Fruit fly (Drosophila melanogaster) whole organism, pupa: ENCODE data around the gene CG15742.

Source experiments
- CG10348 ChIP-seq: fragments of 200-800 bp; sonication (Bioruptor generic); IDR thresholded peaks from 2 replicates; pipeline ENCODE4 v1.3.6; 2022; ENCODE audit warnings: missing biosample characterization, missing genetic modification characterization
- CG12605 ChIP-seq: fragments of 200-800 bp; sonication (Bioruptor generic); IDR thresholded peaks from 2 replicates; pipeline ENCODE4 v1.3.6; 2022; ENCODE audit warnings: missing biosample characterization, missing genetic modification characterization
- CG13204 ChIP-seq: fragments of 200-800 bp; sonication (Bioruptor generic); optimal IDR thresholded peaks from 2 replicates; lab custom pipeline; 2018; ENCODE audit warnings: missing biosample characterization, mild to moderate bottlenecking, missing genetic modification characterization, moderate library complexity
- CG14655 ChIP-seq: fragments of 200-800 bp; sonication (Bioruptor generic); optimal IDR thresholded peaks from 3 replicates; lab custom pipeline; 2017; ENCODE audit warnings: mild to moderate bottlenecking, missing biosample characterization, missing genetic modification reagents, missing genetic modification characterization
- CG15710 ChIP-seq: fragments of 200-800 bp; sonication (Bioruptor generic); optimal IDR thresholded peaks from 2 replicates; lab custom pipeline; 2018; ENCODE audit warnings: missing biosample characterization, mild to moderate bottlenecking, missing genetic modification characterization, moderate library complexity
- CG17806 ChIP-seq: fragments of 200-800 bp; sonication (Bioruptor generic); optimal IDR thresholded peaks from 2 replicates; lab custom pipeline; 2018; ENCODE audit warnings: missing biosample characterization, mild to moderate bottlenecking, missing genetic modification characterization, moderate library complexity
- CG32121 ChIP-seq: fragments of 200-800 bp; sonication (Bioruptor generic); IDR thresholded peaks from 2 replicates; pipeline ENCODE4 v1.3.6; 2022; ENCODE audit warnings: missing biosample characterization, missing genetic modification characterization
- CG34367 ChIP-seq: fragments of 200-800 bp; sonication (Bioruptor generic); optimal IDR thresholded peaks from 2 replicates; lab custom pipeline; 2018; ENCODE audit warnings: missing biosample characterization, mild to moderate bottlenecking, missing genetic modification characterization
- CG4496 ChIP-seq: fragments of 200-800 bp; sonication (Bioruptor generic); IDR thresholded peaks from 3 replicates; pipeline ENCODE4 v1.3.6; 2022; ENCODE audit warnings: missing biosample characterization, missing genetic modification characterization
- CG8159 ChIP-seq: fragments of 200-800 bp; sonication (Bioruptor generic); optimal IDR thresholded peaks from 3 replicates; lab custom pipeline; 2018; ENCODE audit warnings: missing biosample characterization, mild to moderate bottlenecking, missing genetic modification characterization, moderate library complexity
- CG8301 ChIP-seq: fragments of 200-800 bp; sonication (Bioruptor generic); optimal IDR thresholded peaks from 2 replicates; lab custom pipeline; 2018; ENCODE audit warnings: missing biosample characterization, mild to moderate bottlenecking, missing genetic modification characterization
- CG9948 ChIP-seq: fragments of 200-800 bp; sonication (Bioruptor generic); optimal IDR thresholded peaks from 2 replicates; lab custom pipeline; 2018; ENCODE audit warnings: missing biosample characterization, mild to moderate bottlenecking, missing genetic modification characterization, moderate library complexity
- D1 ChIP-seq: fragments of 200-800 bp; sonication (Bioruptor generic); optimal IDR thresholded peaks from 2 replicates; lab custom pipeline; 2018; ENCODE audit warnings: missing biosample characterization, mild to moderate bottlenecking, missing genetic modification characterization, moderate library complexity
- EcR ChIP-seq: fragments of 200-800 bp; sonication (Bioruptor generic); optimal IDR thresholded peaks from 3 replicates; lab custom pipeline; 2019; ENCODE audit warnings: missing biosample characterization, missing genetic modification characterization, mild to moderate bottlenecking, moderate library complexity, missing genetic modification reagents
- Ets98B ChIP-seq: fragments of 200-800 bp; sonication (Bioruptor generic); IDR thresholded peaks from 2 replicates; pipeline ENCODE4 v1.3.6; 2022; ENCODE audit warnings: missing biosample characterization, missing genetic modification characterization
- Pif1A ChIP-seq: fragments of 200-800 bp; sonication (Bioruptor generic); optimal IDR thresholded peaks from 3 replicates; lab custom pipeline; 2016; ENCODE audit warnings: missing biosample characterization, missing genetic modification characterization
- Pif1B ChIP-seq: fragments of 200-800 bp; sonication (Bioruptor generic); optimal IDR thresholded peaks from 3 replicates; lab custom pipeline; 2016; ENCODE audit warnings: missing biosample characterization, missing genetic modification characterization
- Snoo ChIP-seq: fragments of 200-800 bp; sonication (Bioruptor generic); optimal IDR thresholded peaks from 3 replicates; lab custom pipeline; 2017; ENCODE audit warnings: missing biosample characterization, mild to moderate bottlenecking, missing genetic modification characterization, inconsistent platforms
- fd96Ca ChIP-seq: fragments of 200-800 bp; sonication (Bioruptor generic); IDR thresholded peaks from 3 replicates; pipeline ENCODE4 v1.3.6; 2022; ENCODE audit warnings: missing biosample characterization, missing genetic modification characterization
- gl ChIP-seq: fragments of 200-800 bp; sonication (Bioruptor generic); optimal IDR thresholded peaks from 2 replicates; lab custom pipeline; 2018; ENCODE audit warnings: missing biosample characterization, mild to moderate bottlenecking, missing genetic modification characterization
- rn ChIP-seq: fragments of 200-800 bp; sonication (Bioruptor generic); IDR thresholded peaks from 2 replicates; pipeline ENCODE4 v1.3.6; 2022; ENCODE audit warnings: missing biosample characterization, missing genetic modification characterization

The CG15742 gene

DNA sequence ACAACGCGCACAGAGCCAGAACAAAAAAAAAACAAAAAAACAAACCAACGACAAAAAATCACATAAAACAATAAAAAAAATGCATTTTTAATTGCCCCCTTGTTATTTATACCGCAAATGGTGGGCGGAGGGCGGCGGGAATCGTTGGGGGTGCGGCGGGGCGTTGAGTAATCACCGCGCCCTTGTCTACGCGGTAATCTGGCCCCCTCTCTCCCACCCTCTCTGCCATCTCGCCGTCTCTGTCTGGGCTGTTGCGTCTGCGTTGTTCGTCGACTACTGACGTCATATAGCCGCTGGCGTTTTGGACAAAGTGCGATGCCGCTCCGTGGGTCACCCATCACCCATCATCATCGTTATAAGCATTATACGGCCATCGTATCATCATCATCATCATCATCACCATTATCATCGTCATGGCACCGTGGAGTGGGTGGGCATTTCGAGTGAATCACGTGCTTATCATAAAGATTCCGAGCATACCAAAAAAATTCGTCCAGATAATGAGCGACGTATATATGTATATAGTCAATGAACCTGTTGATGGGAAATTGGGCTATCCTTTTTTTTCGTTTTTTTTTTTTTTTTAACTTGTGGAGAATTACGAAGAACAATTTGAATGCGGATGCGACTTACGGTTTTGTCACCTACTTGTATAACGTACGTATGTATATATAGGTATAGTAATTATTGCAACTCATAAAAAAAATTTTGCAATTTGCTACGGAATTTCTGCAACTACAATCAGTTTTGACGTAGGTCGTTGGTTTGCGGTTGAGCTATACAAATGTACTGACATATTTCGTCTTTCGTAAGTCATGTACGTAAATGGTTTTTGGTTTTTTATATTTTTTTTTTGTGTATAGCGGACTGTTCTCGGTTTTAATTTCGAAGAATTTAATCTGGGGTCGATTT is 44.6 kb upstream of the CG15742 start:
- TF ChIP-seq CG14655 (GFP tag; lab: Kevin White, UChicago) (peak; percentile 0), CG12605 (GFP tag; lab: Robert Waterston, UW) (peak; percentile 71), CG13204 (GFP tag; lab: Kevin White, UChicago) (peak; percentile 96), Ets98B (GFP tag; lab: Robert Waterston, UW) (peak; percentile 32; the same call in 1 of the 2 replicates), CG34367 (no peak), rn (GFP tag; lab: Robert Waterston, UW) (peak; percentile 10; the same call in 1 of the 2 replicates), CG10348 (GFP tag; lab: Robert Waterston, UW) (no peak), Pif1B (no peak), Pif1A (GFP tag; lab: Kevin White, UChicago) (no peak), CG8301 (tag; lab: Kevin White, UChicago) (peak; percentile 0), Snoo (tag; lab: Kevin White, UChicago) (peak; percentile 53), gl (peak; percentile 82), CG9948 (tag; lab: Kevin White, UChicago) (peak; percentile 18), fd96Ca (GFP tag; lab: Robert Waterston, UW) (peak; percentile 75), D1 (tag; lab: Kevin White, UChicago) (no peak), CG15710 (tag; lab: Kevin White, UChicago) (peak; percentile 58), CG8159 (tag; lab: Kevin White, UChicago) (peak; percentile 36), CG32121 (GFP tag; lab: Robert Waterston, UW) (peak; percentile 68), CG17806 (tag; lab: Kevin White, UChicago) (peak; percentile 17), EcR (GFP tag; lab: Kevin White, UChicago) (peak; percentile 80), CG4496 (peak; percentile 80)

DNA sequence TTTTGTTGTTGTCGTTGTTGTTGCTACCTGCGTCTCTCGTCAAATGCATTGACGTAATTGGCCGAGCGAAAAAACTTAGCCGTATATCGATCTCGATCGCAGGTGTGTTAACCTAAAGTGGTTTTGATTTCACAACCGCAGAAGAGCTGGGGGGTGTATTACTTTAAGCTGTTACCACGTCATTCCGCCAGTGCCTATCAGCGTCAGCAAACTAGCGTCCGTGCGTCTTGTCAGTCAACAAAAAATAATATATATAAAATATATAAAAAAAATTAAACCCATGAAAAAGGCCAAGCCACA is 44.0 kb upstream of the CG15742 start, which contains the start of gene CG1764:
TSS of gene CG1764 (minus strand) at position 101 of the 300 bp plus-strand sequence.
- no peak for TF ChIP-seq Pif1B
- no peak for TF ChIP-seq Snoo (tag; lab: Kevin White, UChicago)
- no peak for TF ChIP-seq D1 (tag; lab: Kevin White, UChicago)
- no peak for TF ChIP-seq Pif1A (GFP tag; lab: Kevin White, UChicago)
- no peak for TF ChIP-seq CG15710 (tag; lab: Kevin White, UChicago)
- TF ChIP-seq CG32121 (GFP tag; lab: Robert Waterston, UW) = no peak
- no peak for TF ChIP-seq CG12605 (GFP tag; lab: Robert Waterston, UW)
- no peak for TF ChIP-seq CG17806 (tag; lab: Kevin White, UChicago)
- no peak for TF ChIP-seq CG10348 (GFP tag; lab: Robert Waterston, UW)
- TF ChIP-seq CG9948 (tag; lab: Kevin White, UChicago) = no peak
- no peak for TF ChIP-seq CG13204 (GFP tag; lab: Kevin White, UChicago)
- TF ChIP-seq CG8159 (tag; lab: Kevin White, UChicago) = no peak
- no peak for TF ChIP-seq CG14655 (GFP tag; lab: Kevin White, UChicago)
- TF ChIP-seq CG4496 = no peak

dm6 chrX:13300835-13301502 is 42.7 kb upstream of the CG15742 start:
- TF ChIP-seq CG8301 (tag; lab: Kevin White, UChicago) (no peak), CG15710 (tag; lab: Kevin White, UChicago) (no peak), Pif1A (GFP tag; lab: Kevin White, UChicago) (no peak), CG4496 (no peak), fd96Ca (GFP tag; lab: Robert Waterston, UW) (no peak)
- TF ChIP-seq, all 21 proteins: peak for 0

DNA sequence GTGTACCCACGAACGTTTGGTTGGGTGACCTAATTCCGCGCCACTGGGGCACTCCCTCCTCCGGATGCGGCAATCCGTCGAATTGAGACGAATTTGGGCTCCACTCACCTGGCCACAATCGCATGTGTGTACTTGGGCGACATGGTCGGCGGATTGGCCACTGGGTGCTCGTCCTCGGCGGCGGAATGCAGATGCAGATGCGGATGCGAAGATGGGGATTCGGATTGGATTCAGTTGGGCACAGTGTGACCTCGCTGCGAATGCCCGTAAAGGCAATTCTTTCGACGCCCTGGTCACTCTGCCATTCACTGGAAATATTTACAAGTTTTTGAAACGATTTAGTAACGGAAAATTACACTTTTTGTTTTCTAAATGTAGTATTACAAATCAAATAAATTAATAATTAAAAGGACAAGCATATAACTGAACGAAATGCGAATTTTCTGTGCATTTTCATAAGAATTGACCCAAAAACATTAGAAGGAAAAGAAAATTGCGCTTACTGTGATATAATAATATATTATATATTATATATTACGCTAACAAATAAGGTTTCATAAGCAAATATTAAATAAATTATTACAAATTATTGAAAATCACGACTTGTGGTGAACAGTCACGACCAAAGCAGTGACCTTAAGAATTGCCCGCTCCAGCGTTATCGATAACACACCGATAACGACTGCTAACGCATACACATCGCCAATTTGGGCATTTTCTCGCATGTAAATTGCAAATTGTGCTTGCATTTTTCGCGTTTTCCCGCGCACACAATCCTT is 38.3 kb upstream of the CG15742 start, which contains the start of gene CG1622:
TSS of gene CG1622 (plus strand) at position 678 of the 779 bp plus-strand sequence.
- TF ChIP-seq CG14655 (GFP tag; lab: Kevin White, UChicago) (no peak), rn (GFP tag; lab: Robert Waterston, UW) (no peak), CG34367 (no peak), Snoo (tag; lab: Kevin White, UChicago) (no peak), CG12605 (GFP tag; lab: Robert Waterston, UW) (no peak), D1 (tag; lab: Kevin White, UChicago) (no peak), CG17806 (tag; lab: Kevin White, UChicago) (no peak), CG9948 (tag; lab: Kevin White, UChicago) (no peak), fd96Ca (GFP tag; lab: Robert Waterston, UW) (peak; percentile 45; the same call in 1 of the 3 replicates), Pif1B (no peak), gl (no peak), CG15710 (tag; lab: Kevin White, UChicago) (peak; percentile 5), CG13204 (GFP tag; lab: Kevin White, UChicago) (no peak), EcR (GFP tag; lab: Kevin White, UChicago) (no peak), CG32121 (GFP tag; lab: Robert Waterston, UW) (no peak), CG10348 (GFP tag; lab: Robert Waterston, UW) (no peak), Ets98B (GFP tag; lab: Robert Waterston, UW) (no peak), CG8159 (tag; lab: Kevin White, UChicago) (no peak), CG4496 (peak; percentile 63; the same call in 2 of the 3 replicates), CG8301 (tag; lab: Kevin White, UChicago) (no peak), Pif1A (GFP tag; lab: Kevin White, UChicago) (no peak)
